Fruit fly (Drosophila melanogaster): Measurements from ENCODE around the gene CG15293.

The CG15293 gene

DNA sequence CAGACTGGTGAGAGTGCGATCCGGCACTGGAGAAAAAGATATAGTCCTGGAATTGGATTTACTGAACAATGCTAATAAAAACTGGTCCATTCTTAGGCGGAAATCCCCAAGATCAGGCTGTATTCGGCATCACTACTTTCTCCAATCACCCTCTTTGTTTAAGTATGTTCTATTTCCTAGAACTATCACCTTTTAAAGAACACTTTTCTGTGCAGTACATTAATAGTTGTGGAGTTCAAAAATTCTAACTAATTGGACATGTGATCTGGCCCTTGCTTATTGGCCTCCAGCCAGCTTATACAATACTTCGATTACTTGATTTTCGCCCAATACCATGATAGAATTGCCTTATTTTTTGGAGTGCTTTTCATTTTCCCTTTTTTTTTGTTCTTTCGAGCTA is 14.4 kb upstream of the CG15293 start (continued):
- no peak for TF ChIP-seq pan (optimal IDR thresholded peaks at IDR 0.05)
- TF ChIP-seq pan (GFP tag; optimal IDR thresholded peaks at IDR 0.05 in 1 of 2, IDR thresholded peaks at IDR 0.05 in 1 of 2): peak in 1 of 2 experiments; percentile 21
- peak; percentile 55 for TF ChIP-seq CG13424 (tag; optimal IDR thresholded peaks at IDR 0.05)
- TF ChIP-seq CG17361 (GFP tag; IDR thresholded peaks at IDR 0.05): peak; percentile 76
- TF ChIP-seq CG6854 (GFP tag; optimal IDR thresholded peaks at IDR 0.05): peak; percentile 47
- no peak; the same call in 2 of the 3 replicates for TF ChIP-seq ken (GFP tag; IDR thresholded peaks at IDR 0.05)
- peak; percentile 34 for TF ChIP-seq CG12219 (GFP tag; optimal IDR thresholded peaks at IDR 0.05)
- peak; percentile 35 for TF ChIP-seq CG2120 (GFP tag; optimal IDR thresholded peaks at IDR 0.05)
- TF ChIP-seq CoRest (tag; optimal IDR thresholded peaks at IDR 0.05): peak; percentile 63
- TF ChIP-seq CG10209 (GFP tag; optimal IDR thresholded peaks at IDR 0.05): peak; percentile 13
- TF ChIP-seq CG5953 (GFP tag; IDR thresholded peaks at IDR 0.05): no peak
- TF ChIP-seq CG18599 (GFP tag; optimal IDR thresholded peaks at IDR 0.05): peak; percentile 20
- TF ChIP-seq bab2 (GFP tag; optimal IDR thresholded peaks at IDR 0.05): peak; percentile 20
- no peak for TF ChIP-seq CG7963 (GFP tag; IDR thresholded peaks at IDR 0.05; ENCODE audit: partially characterized antibody)
- no peak for TF ChIP-seq Mad (GFP tag; optimal IDR thresholded peaks at IDR 0.05)
- TF ChIP-seq lab (GFP tag; optimal IDR thresholded peaks at IDR 0.05): peak; percentile 30
- peak; percentile 17 for TF ChIP-seq CG8944 (GFP tag; optimal IDR thresholded peaks at IDR 0.05)
- peak; percentile 21 for TF ChIP-seq Fer1 (GFP tag; optimal IDR thresholded peaks at IDR 0.05)
- TF ChIP-seq wor (GFP tag; IDR thresholded peaks at IDR 0.05): no peak
- TF ChIP-seq CG4404 (GFP tag; IDR thresholded peaks at IDR 0.05): no peak
- TF ChIP-seq tin (GFP tag; optimal IDR thresholded peaks at IDR 0.05): peak; percentile 12
- peak; percentile 29 for TF ChIP-seq CG1603 (tag; optimal IDR thresholded peaks at IDR 0.05)
- TF ChIP-seq mirr (GFP tag; optimal IDR thresholded peaks at IDR 0.05): no peak
- peak; percentile 19 for TF ChIP-seq CG13296 (GFP tag; optimal IDR thresholded peaks at IDR 0.05)
- TF ChIP-seq Hr51 (GFP tag; optimal IDR thresholded peaks at IDR 0.05): peak in 1 of 2 experiments; percentile 36
- peak; percentile 14 for TF ChIP-seq chn (GFP tag; optimal IDR thresholded peaks at IDR 0.05)
- peak; percentile 10 for TF ChIP-seq bcd (GFP tag; optimal IDR thresholded peaks at IDR 0.05)
- peak; percentile 58 for TF ChIP-seq gem (tag; optimal IDR thresholded peaks at IDR 0.05)
- TF ChIP-seq bsh (GFP tag; optimal IDR thresholded peaks at IDR 0.05): peak in 1 of 2 experiments; percentile 28
- TF ChIP-seq pnt (GFP tag; optimal IDR thresholded peaks at IDR 0.05): peak; percentile 23
- peak; percentile 23 for TF ChIP-seq CG8388 (GFP tag; optimal IDR thresholded peaks at IDR 0.05)
- peak; percentile 53 for TF ChIP-seq CG18262 (tag; optimal IDR thresholded peaks at IDR 0.05)

DNA sequence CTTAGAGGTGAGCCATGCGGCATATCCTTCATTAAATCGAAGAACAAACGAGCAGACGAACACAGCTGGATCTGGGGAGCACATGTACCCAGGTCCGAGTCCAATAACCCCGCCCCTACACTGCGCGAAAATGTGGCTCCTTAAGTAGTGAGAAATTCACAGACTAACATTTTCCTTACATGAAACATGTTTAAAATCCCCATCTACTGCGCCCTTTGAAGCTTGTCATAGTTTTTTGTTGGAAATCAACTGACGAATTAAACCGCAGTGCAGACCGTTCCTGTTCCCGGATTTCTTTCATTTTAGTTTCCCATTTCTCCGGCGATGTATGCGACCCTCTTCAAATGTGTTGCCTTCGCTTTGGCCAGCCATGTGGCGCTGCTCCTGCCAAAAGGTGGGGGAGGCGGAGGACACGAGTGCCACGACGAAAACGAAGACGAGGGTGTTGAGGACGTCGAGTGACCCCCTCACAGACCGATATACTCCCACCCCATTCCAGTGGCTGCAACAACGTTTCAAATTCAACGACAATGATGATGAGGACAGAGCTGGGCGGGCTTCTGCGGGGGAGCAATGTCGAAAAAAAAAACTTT is 13.6 kb upstream of the CG15293 start:
- no peak for TF ChIP-seq Dip3 (GFP tag; optimal IDR thresholded peaks at IDR 0.05)
- TF ChIP-seq Ssrp (tag; optimal IDR thresholded peaks at IDR 0.05): peak; percentile 30
- peak; percentile 52 for TF ChIP-seq CG18764 (GFP tag; optimal IDR thresholded peaks at IDR 0.05)
- TF ChIP-seq onecut (GFP tag; IDR thresholded peaks at IDR 0.05): peak; percentile 74
- peak; percentile 53 for TF ChIP-seq CG1233 (GFP tag; optimal IDR thresholded peaks at IDR 0.05)
- TF ChIP-seq bbx (GFP tag; IDR thresholded peaks at IDR 0.05; ENCODE audit: partially characterized antibody): no peak
- TF ChIP-seq CG9609 (GFP tag; optimal IDR thresholded peaks at IDR 0.05): no peak
- TF ChIP-seq prd (optimal IDR thresholded peaks at IDR 0.05): no peak
- TF ChIP-seq prd (GFP tag; IDR thresholded peaks at IDR 0.05): peak; percentile 77
- TF ChIP-seq CG15696 (tag; optimal IDR thresholded peaks at IDR 0.05): no peak
- no peak for TF ChIP-seq Poxn (GFP tag; IDR thresholded peaks at IDR 0.05)
- TF ChIP-seq aop (GFP tag; IDR thresholded peaks at IDR 0.05): no peak
- no peak for TF ChIP-seq CG4854 (GFP tag; optimal IDR thresholded peaks at IDR 0.05)
- no peak for TF ChIP-seq Elba2 (GFP tag; optimal IDR thresholded peaks at IDR 0.05)
- TF ChIP-seq dm (GFP tag; optimal IDR thresholded peaks at IDR 0.05): no peak
- no peak for TF ChIP-seq rib (GFP tag; IDR thresholded peaks at IDR 0.05)
- TF ChIP-seq gsb (GFP tag; IDR thresholded peaks at IDR 0.05): peak; percentile 49; the same call in 1 of the 2 replicates
- TF ChIP-seq lbe (GFP tag; optimal IDR thresholded peaks at IDR 0.05): no peak
- peak; percentile 39; the same call in 1 of the 2 replicates for TF ChIP-seq CG7372 (GFP tag; IDR thresholded peaks at IDR 0.05)
- peak; percentile 87 for TF ChIP-seq ci (GFP tag; IDR thresholded peaks at IDR 0.05)
